Fruit fly (Drosophila melanogaster) whole organism, embryonic: ENCODE results near the gene Mzt1.

Experiments used
- Adf1 ChIP-seq: fragments of 200-800 bp; sonication (Bioruptor generic); IDR thresholded peaks from 2 replicates; pipeline ENCODE4 v1.3.6; 2022; ENCODE audit warnings: missing biosample characterization, missing genetic modification characterization
- Atf3 ChIP-seq: fragments of 200-800 bp; sonication (Bioruptor generic); optimal IDR thresholded peaks from 3 replicates; lab custom pipeline; 2016; ENCODE audit warnings: missing biosample characterization, missing genetic modification characterization
- B-H2 ChIP-seq: fragments of 200-800 bp; sonication (Bioruptor generic); optimal IDR thresholded peaks from 2 replicates; lab custom pipeline; 2018; ENCODE audit warnings: missing biosample characterization, mild to moderate bottlenecking, missing genetic modification characterization
- Bgb ChIP-seq: fragments of 200-800 bp; sonication (Bioruptor generic); IDR thresholded peaks from 2 replicates; pipeline ENCODE4 v1.3.6; 2022; ENCODE audit warnings: missing biosample characterization, missing genetic modification characterization; ENCODE audit not compliant: partially characterized antibody
- BtbVII ChIP-seq: fragments of 200-800 bp; sonication (Bioruptor generic); optimal IDR thresholded peaks from 3 replicates; lab custom pipeline; 2017; ENCODE audit warnings: missing biosample characterization, mild to moderate bottlenecking, missing genetic modification characterization
- CG11093 ChIP-seq: fragments of 200-800 bp; sonication (Bioruptor generic); IDR thresholded peaks from 3 replicates; pipeline ENCODE4 v1.3.6; 2022; ENCODE audit warnings: missing biosample characterization, missing genetic modification characterization
- CG13624 ChIP-seq: fragments of 200-800 bp; sonication (Bioruptor generic); optimal IDR thresholded peaks from 2 replicates; lab custom pipeline; 2016; ENCODE audit warnings: missing biosample characterization, missing genetic modification characterization
- CG13894 ChIP-seq: fragments of 200-800 bp; sonication (Bioruptor generic); optimal IDR thresholded peaks from 3 replicates; lab custom pipeline; 2018; ENCODE audit warnings: missing biosample characterization, mild to moderate bottlenecking, missing genetic modification characterization, moderate library complexity
- CG15011 ChIP-seq: fragments of 200-800 bp; sonication (Bioruptor generic); optimal IDR thresholded peaks from 3 replicates; lab custom pipeline; 2018; ENCODE audit warnings: missing biosample characterization, mild to moderate bottlenecking, missing genetic modification characterization
- CG16815 ChIP-seq: fragments of 200-800 bp; sonication (Bioruptor generic); optimal IDR thresholded peaks from 3 replicates; lab custom pipeline; 2017; ENCODE audit warnings: missing biosample characterization, mild to moderate bottlenecking, missing genetic modification characterization
- CG17612 ChIP-seq: fragments of 200-800 bp; sonication (Bioruptor generic); IDR thresholded peaks from 2 replicates; pipeline ENCODE4 v1.3.6; 2022; ENCODE audit warnings: missing biosample characterization, missing genetic modification characterization
- CG1832 ChIP-seq: fragments of 200-800 bp; sonication (Bioruptor generic); optimal IDR thresholded peaks from 2 replicates; lab custom pipeline; 2017; ENCODE audit warnings: missing biosample characterization, mild to moderate bottlenecking, missing genetic modification characterization, inconsistent platforms
- CG18599 ChIP-seq: fragments of 200-800 bp; sonication (Bioruptor generic); optimal IDR thresholded peaks from 3 replicates; lab custom pipeline; 2017; ENCODE audit warnings: missing biosample characterization, missing genetic modification characterization, mild to moderate bottlenecking, moderate library complexity, missing genetic modification reagents
- CG2116 ChIP-seq: fragments of 200-800 bp; sonication (Bioruptor generic); optimal IDR thresholded peaks from 3 replicates; lab custom pipeline; 2018; ENCODE audit warnings: missing biosample characterization, mild to moderate bottlenecking, missing genetic modification characterization
- CG3995 ChIP-seq: fragments of 200-800 bp; sonication (Bioruptor generic); optimal IDR thresholded peaks from 3 replicates; lab custom pipeline; 2016; ENCODE audit warnings: missing biosample characterization, missing genetic modification characterization
- CG4854 ChIP-seq: fragments of 200-800 bp; sonication (Bioruptor generic); optimal IDR thresholded peaks from 2 replicates; lab custom pipeline; 2016; ENCODE audit warnings: missing biosample characterization, missing genetic modification characterization, inconsistent platforms
- CG6272 ChIP-seq: fragments of 200-800 bp; sonication (Bioruptor generic); IDR thresholded peaks from 2 replicates; pipeline ENCODE4 v1.3.6; 2022; ENCODE audit warnings: missing biosample characterization, missing genetic modification characterization
- CG6854 ChIP-seq: fragments of 200-800 bp; sonication (Bioruptor generic); optimal IDR thresholded peaks from 3 replicates; lab custom pipeline; 2017; ENCODE audit warnings: missing biosample characterization, mild to moderate bottlenecking, missing genetic modification characterization
- CG9215 ChIP-seq: fragments of 200-800 bp; sonication (Bioruptor generic); IDR thresholded peaks from 2 replicates; pipeline ENCODE4 v1.3.6; 2022; ENCODE audit warnings: missing biosample characterization, missing genetic modification characterization
- Chrac-16 ChIP-seq: fragments of 200-800 bp; sonication (Bioruptor generic); optimal IDR thresholded peaks from 3 replicates; lab custom pipeline; 2016; ENCODE audit warnings: missing biosample characterization, missing genetic modification characterization
- Dad ChIP-seq: fragments of 200-800 bp; sonication (Bioruptor generic); optimal IDR thresholded peaks from 3 replicates; lab custom pipeline; 2016; ENCODE audit warnings: missing biosample characterization, missing genetic modification characterization
- Dip3 ChIP-seq: fragments of 200-800 bp; sonication (Bioruptor generic); optimal IDR thresholded peaks from 3 replicates; lab custom pipeline; 2016; ENCODE audit warnings: missing biosample characterization, missing genetic modification characterization
- Dll ChIP-seq: fragments of 200-800 bp; sonication (Bioruptor generic); IDR thresholded peaks from 4 replicates; pipeline ENCODE4 v1.3.6; 2022; ENCODE audit warnings: missing biosample characterization, missing genetic modification characterization; ENCODE audit not compliant: partially characterized antibody
- Dp ChIP-seq: fragments of 200-800 bp; sonication (Bioruptor generic); optimal IDR thresholded peaks from 2 replicates; lab custom pipeline; 2018; ENCODE audit warnings: missing biosample characterization, mild to moderate bottlenecking, missing genetic modification characterization, moderate library complexity
- Gsc ChIP-seq: fragments of 200-800 bp; sonication (Bioruptor generic); IDR thresholded peaks from 2 replicates; pipeline ENCODE4 v1.3.6; 2022; ENCODE audit warnings: missing biosample characterization, missing genetic modification characterization
- Neu2 ChIP-seq: fragments of 200-800 bp; sonication (Bioruptor generic); optimal IDR thresholded peaks from 3 replicates; lab custom pipeline; 2016; ENCODE audit warnings: missing biosample characterization, missing genetic modification characterization, borderline replicate concordance
- NfI ChIP-seq: fragments of 200-800 bp; sonication (Bioruptor generic); optimal IDR thresholded peaks from 3 replicates; lab custom pipeline; 2018; ENCODE audit warnings: missing biosample characterization, mild to moderate bottlenecking, missing genetic modification characterization, moderate library complexity
- Rx ChIP-seq: fragments of 200-800 bp; sonication (Bioruptor generic); IDR thresholded peaks from 2 replicates; pipeline ENCODE4 v1.3.6; 2022; ENCODE audit warnings: missing biosample characterization, missing genetic modification characterization
- Stat92E ChIP-seq, 3 experiments: fragments of >200 bp in 2 of 3; fragments of 200-800 bp in 1 of 3; sonication (Bioruptor generic) in 1 of 3; optimal IDR thresholded peaks; 2 replicates each; lab custom pipeline; 2017 to 2019; ENCODE audit warnings: missing biosample characterization in 3 of 3, missing genetic modification characterization in 3 of 3, mild to moderate bottlenecking in 1 of 3, moderate library complexity in 1 of 3
- ab ChIP-seq: fragments of 200-800 bp; sonication (Bioruptor generic); optimal IDR thresholded peaks from 2 replicates; lab custom pipeline; 2016; ENCODE audit warnings: missing biosample characterization, missing genetic modification characterization
- btn ChIP-seq: fragments of 200-800 bp; sonication (Bioruptor generic); optimal IDR thresholded peaks from 2 replicates; lab custom pipeline; 2016; ENCODE audit warnings: missing biosample characterization, missing genetic modification characterization
- chif ChIP-seq, 2 experiments: fragments of 200-800 bp; sonication (Bioruptor generic); optimal IDR thresholded peaks; 3 replicates each; lab custom pipeline; 2016; ENCODE audit warnings: missing biosample characterization in 2 of 2, missing genetic modification characterization in 2 of 2
- danr ChIP-seq: fragments of 200-800 bp; sonication (Bioruptor generic); IDR thresholded peaks from 2 replicates; pipeline ENCODE4 v1.3.6; 2022; ENCODE audit warnings: missing biosample characterization, missing genetic modification characterization
- fd3F ChIP-seq: fragments of 200-800 bp; sonication (Bioruptor generic); optimal IDR thresholded peaks from 2 replicates; lab custom pipeline; 2018; ENCODE audit warnings: missing biosample characterization, mild to moderate bottlenecking, missing genetic modification characterization, moderate library complexity
- ftz-f1 ChIP-seq: fragments of 200-800 bp; sonication (Bioruptor generic); optimal IDR thresholded peaks from 2 replicates; lab custom pipeline; 2016; ENCODE audit warnings: missing biosample characterization, missing genetic modification characterization
- gem ChIP-seq: fragments of 200-800 bp; sonication (Bioruptor generic); optimal IDR thresholded peaks from 2 replicates; lab custom pipeline; 2019; ENCODE audit warnings: missing biosample characterization, mild to moderate bottlenecking, missing genetic modification characterization, moderate library complexity
- h ChIP-seq: fragments of >200 bp; optimal IDR thresholded peaks from 2 replicates; lab custom pipeline; 2017
- lbe ChIP-seq: fragments of 200-800 bp; sonication (Bioruptor generic); optimal IDR thresholded peaks from 2 replicates; lab custom pipeline; 2016; ENCODE audit warnings: missing biosample characterization, mild to moderate bottlenecking, missing genetic modification characterization
- pros ChIP-seq: fragments of 200-800 bp; sonication (Bioruptor generic); optimal IDR thresholded peaks from 3 replicates; lab custom pipeline; 2019; ENCODE audit warnings: missing biosample characterization, mild to moderate bottlenecking, missing genetic modification characterization, moderate library complexity
- pzg ChIP-seq: fragments of 200-800 bp; sonication (Bioruptor generic); optimal IDR thresholded peaks from 3 replicates; lab custom pipeline; 2018; ENCODE audit warnings: missing biosample characterization, mild to moderate bottlenecking, missing genetic modification characterization, moderate library complexity
- sim ChIP-seq: fragments of 200-800 bp; sonication (Bioruptor generic); IDR thresholded peaks from 2 replicates; pipeline ENCODE4 v1.3.6; 2022; ENCODE audit warnings: missing biosample characterization, missing genetic modification characterization
- sisA ChIP-seq: fragments of 200-800 bp; sonication (Bioruptor generic); IDR thresholded peaks from 2 replicates; pipeline ENCODE4 v1.3.6; 2022; ENCODE audit warnings: missing biosample characterization, missing genetic modification characterization
- sna ChIP-seq: fragments of 200-800 bp; sonication (Bioruptor generic); IDR thresholded peaks from 2 replicates; pipeline ENCODE4 v1.3.6; 2022; ENCODE audit warnings: missing biosample characterization, missing genetic modification characterization; ENCODE audit not compliant: partially characterized antibody
- stc ChIP-seq: fragments of 200-800 bp; sonication (Bioruptor generic); IDR thresholded peaks from 2 replicates; pipeline ENCODE4 v1.3.6; 2022; ENCODE audit warnings: missing biosample characterization, missing genetic modification characterization
- trem ChIP-seq: fragments of 200-800 bp; optimal IDR thresholded peaks from 3 replicates; lab custom pipeline; 2019; ENCODE audit warnings: missing biosample characterization, mild to moderate bottlenecking, missing genetic modification characterization, moderate library complexity
- ttk ChIP-seq: fragments of 200-800 bp; sonication (Bioruptor generic); IDR thresholded peaks from 2 replicates; pipeline ENCODE4 v2.1.2; 2022; ENCODE audit warnings: missing biosample characterization, missing genetic modification characterization
- unc-4 ChIP-seq: fragments of 200-800 bp; sonication (Bioruptor generic); IDR thresholded peaks from 2 replicates; pipeline ENCODE4 v1.3.6; 2022; ENCODE audit warnings: missing biosample characterization, missing genetic modification characterization; ENCODE audit not compliant: partially characterized antibody
- yki ChIP-seq: fragments of >200 bp; optimal IDR thresholded peaks from 3 replicates; lab custom pipeline; 2018
- zfh2 ChIP-seq: fragments of 200-800 bp; sonication (Bioruptor generic); optimal IDR thresholded peaks from 2 replicates; lab custom pipeline; 2016; ENCODE audit warnings: missing biosample characterization, missing genetic modification characterization

The Mzt1 gene

DNA sequence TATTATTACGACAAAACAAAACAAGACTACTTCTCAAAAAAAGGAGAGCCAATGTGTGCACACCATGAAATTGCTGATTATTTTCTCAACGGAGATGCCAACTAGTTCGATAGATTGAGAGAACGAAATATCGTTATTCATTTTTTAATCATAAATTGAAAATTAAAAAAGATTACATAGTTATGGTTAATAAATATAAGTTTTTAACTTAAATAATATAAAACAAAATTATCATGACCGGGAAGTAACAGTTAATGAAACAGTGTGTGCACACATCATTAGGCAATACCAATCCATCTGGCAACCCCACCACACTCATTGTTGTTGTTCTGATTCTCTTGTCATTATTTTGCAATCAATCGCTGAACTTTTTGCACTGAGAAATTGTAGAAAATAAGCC lies 17.2 kb upstream of the Mzt1 start, which contains the start of the genes CG1317 and CG8993 (continued):
- TF ChIP-seq CG3995 (GFP tag; lab: Kevin White, UChicago) (peak; percentile 95), unc-4 (GFP tag; lab: Robert Waterston, UW) (peak; percentile 77), Dp (GFP tag; lab: Kevin White, UChicago) (peak; percentile 26), CG1832 (no peak), sna (GFP tag; lab: Robert Waterston, UW) (peak; percentile 61; the same call in 1 of the 2 replicates), btn (GFP tag; lab: Kevin White, UChicago) (no peak), CG9215 (GFP tag; lab: Robert Waterston, UW) (peak; percentile 51; the same call in 1 of the 2 replicates), B-H2 (peak; percentile 77), gem (peak; percentile 74), trem (tag; lab: Kevin White, UChicago) (peak; percentile 98)

DNA sequence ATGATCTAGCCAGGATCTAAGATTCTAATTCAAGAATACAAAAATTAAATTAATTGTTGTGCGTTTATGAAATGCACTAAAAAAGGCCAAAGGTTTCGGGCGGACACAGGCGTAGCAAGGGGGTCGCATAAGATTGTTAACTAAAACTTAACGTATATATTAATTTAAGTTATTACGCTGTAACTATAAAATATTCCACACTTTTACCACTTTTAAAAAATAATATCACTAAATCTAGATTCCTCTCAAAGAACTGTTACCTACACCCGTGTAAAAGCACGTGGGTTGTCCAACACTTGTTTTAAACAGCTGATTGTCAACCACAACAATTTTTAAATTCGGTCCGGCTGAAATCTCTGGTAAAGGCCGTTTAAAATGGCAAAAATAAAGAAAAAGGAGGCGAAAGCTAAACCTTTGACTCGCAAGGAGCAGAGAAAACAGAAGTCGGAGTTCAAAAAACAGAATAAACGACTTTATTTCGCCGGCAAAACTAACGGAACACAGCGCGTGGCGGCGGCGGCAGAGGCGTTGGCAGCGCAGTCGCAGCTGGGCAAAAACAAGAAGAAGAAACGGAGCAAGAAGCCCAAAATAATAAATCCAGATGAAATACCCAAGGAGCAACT lies 15.5 kb upstream of the Mzt1 start, which contains the start of the genes mRpL23 and CG9004:
TSS of gene mRpL23 (minus strand) at position 284 of the 623 bp plus-strand sequence.
TSS of gene CG9004 (plus strand) at position 308 of the 623 bp plus-strand sequence.
- TF ChIP-seq fd3F (GFP tag; lab: Kevin White, UChicago), result peak; percentile 99
- TF ChIP-seq ttk (GFP tag; lab: Robert Waterston, UW), result peak; percentile 100
- TF ChIP-seq CG18599 (GFP tag; lab: Kevin White, UChicago), result peak; percentile 99
- TF ChIP-seq CG16815 (GFP tag; lab: Kevin White, UChicago), result peak; percentile 99
- TF ChIP-seq stc (GFP tag; lab: Robert Waterston, UW), result peak; percentile 99
- TF ChIP-seq BtbVII (GFP tag; lab: Kevin White, UChicago), result peak; percentile 97
- no peak for TF ChIP-seq yki (lab: Kevin White, UChicago)
- peak; percentile 97 to 99 for TF ChIP-seq chif (GFP tag; optimal IDR thresholded peaks at IDR 0.05; lab: Kevin White, UChicago)
- peak; percentile 98 for TF ChIP-seq sim (GFP tag; lab: Robert Waterston, UW)
- TF ChIP-seq Dip3, result peak; percentile 99
- peak; percentile 95 for TF ChIP-seq ftz-f1
- peak; percentile 96 for TF ChIP-seq CG6854
- TF ChIP-seq Bgb (GFP tag; lab: Robert Waterston, UW), result 0 out of 2 replicates have a peak, but pooled peaks have one; percentile 30
- peak; percentile 99 for TF ChIP-seq zfh2 (GFP tag; lab: Kevin White, UChicago)
- TF ChIP-seq Dad (GFP tag; lab: Kevin White, UChicago), result peak; percentile 99
- peak; percentile 99 for TF ChIP-seq NfI (GFP tag; lab: Kevin White, UChicago)
- TF ChIP-seq lbe (GFP tag; lab: Kevin White, UChicago), result peak; percentile 98
- peak; percentile 99 for TF ChIP-seq Chrac-16 (GFP tag; lab: Kevin White, UChicago)
- peak; percentile 100 for TF ChIP-seq sisA (GFP tag; lab: Robert Waterston, UW)
- TF ChIP-seq CG2116 (GFP tag; lab: Kevin White, UChicago), result peak; percentile 91
- 0 out of 4 replicates have a peak, but pooled peaks have one; percentile 53 for TF ChIP-seq Dll (GFP tag; lab: Robert Waterston, UW)
- TF ChIP-seq Neu2, result peak; percentile 92
- TF ChIP-seq Stat92E (GFP tag; optimal IDR thresholded peaks at IDR 0.05; lab: Kevin White, UChicago), result peak in 1 of 3 experiments; percentile 89
- peak; percentile 99 for TF ChIP-seq CG11093
- peak; percentile 99 for TF ChIP-seq CG17612 (GFP tag; lab: Robert Waterston, UW)
- peak; percentile 100 for TF ChIP-seq CG6272 (GFP tag; lab: Robert Waterston, UW)
- peak; percentile 99 for TF ChIP-seq CG13624 (GFP tag; lab: Kevin White, UChicago)
- peak; percentile 97 for TF ChIP-seq Adf1 (GFP tag; lab: Robert Waterston, UW)
- peak; percentile 99 for TF ChIP-seq danr (GFP tag; lab: Robert Waterston, UW)
- peak; percentile 100 for TF ChIP-seq Rx
- TF ChIP-seq h, result no peak
- peak; percentile 67 for TF ChIP-seq pros (GFP tag; lab: Kevin White, UChicago)
- peak; percentile 98 for TF ChIP-seq Atf3
- TF ChIP-seq ab (GFP tag; lab: Kevin White, UChicago), result peak; percentile 97
- peak; percentile 76 for TF ChIP-seq pzg (GFP tag; lab: Kevin White, UChicago)
- peak; percentile 98 for TF ChIP-seq CG15011 (GFP tag; lab: Kevin White, UChicago)
- peak; percentile 98 for TF ChIP-seq CG13894 (tag; lab: Kevin White, UChicago)
- peak; percentile 99 for TF ChIP-seq Gsc (GFP tag; lab: Robert Waterston, UW)
- peak; percentile 99 for TF ChIP-seq CG4854 (GFP tag; lab: Kevin White, UChicago)
